Fruit fly (Drosophila melanogaster): ENCODE data around the gene Cyp4d2.

Gene Cyp4d2

dm6 chrX:2198272-2198571 lies 22.4 kb downstream of the Cyp4d2 start:
- no peak for TF ChIP-seq noc (tag; optimal IDR thresholded peaks at IDR 0.05)

- TF ChIP-seq noc (tag; optimal IDR thresholded peaks at IDR 0.05) = peak; percentile 33
These were observed 23.5 kb downstream of the Cyp4d2 start for dm6 chrX:2199303-2199702.

dm6 chrX:2203766-2204165 lies 28.0 kb downstream of the Cyp4d2 start, which contains the start of gene FarO:
TSS of gene FarO (minus strand) at chrX:2203866.
- no peak for TF ChIP-seq noc (tag; optimal IDR thresholded peaks at IDR 0.05)

- no peak for TF ChIP-seq noc (tag; optimal IDR thresholded peaks at IDR 0.05)
These were observed 32.9 kb downstream of the Cyp4d2 start for dm6 chrX:2208641-2209241.

dm6 chrX:2212327-2212820 lies 36.6 kb downstream of the Cyp4d2 start:
- TF ChIP-seq noc (tag; optimal IDR thresholded peaks at IDR 0.05) = no peak

dm6 chrX:2213759-2214406 lies 38.1 kb downstream of the Cyp4d2 start, which contains the start of gene SmydA-8:
TSS of gene SmydA-8 (minus strand) at chrX:2213809.
- no peak for TF ChIP-seq noc (tag; optimal IDR thresholded peaks at IDR 0.05)

- no peak for TF ChIP-seq noc (tag; optimal IDR thresholded peaks at IDR 0.05)
These were observed 42.6 kb downstream of the Cyp4d2 start for dm6 chrX:2218455-2218854.

- no peak for TF ChIP-seq noc (tag; optimal IDR thresholded peaks at IDR 0.05)
These were observed 43.4 kb downstream of the Cyp4d2 start for dm6 chrX:2219246-2219645.

dm6 chrX:2219899-2220298 lies 44.1 kb downstream of the Cyp4d2 start:
- TF ChIP-seq noc (tag; optimal IDR thresholded peaks at IDR 0.05) = no peak

- no peak for TF ChIP-seq noc (tag; optimal IDR thresholded peaks at IDR 0.05)
These were observed 45.8 kb downstream of the Cyp4d2 start for dm6 chrX:2221598-2221997.

dm6 chrX:2222181-2222790 lies 46.5 kb downstream of the Cyp4d2 start, which contains the start of gene Vinc:
TSS of gene Vinc (minus strand) at chrX:2222567.
- TF ChIP-seq noc (tag; optimal IDR thresholded peaks at IDR 0.05) = peak; percentile 67

dm6 chrX:2223454-2223853 lies 47.6 kb downstream of the Cyp4d2 start, which contains the start of gene CG14052:
TSS of gene CG14052 (plus strand) at chrX:2223754.
- no peak for TF ChIP-seq noc (tag; optimal IDR thresholded peaks at IDR 0.05)

- TF ChIP-seq noc (tag; optimal IDR thresholded peaks at IDR 0.05) = no peak
These were observed 49.3 kb downstream of the Cyp4d2 start, which contains the start of gene pcx for dm6 chrX:2225138-2225537. TSS of gene pcx (plus strand) at chrX:2225296.
